Fruit fly (Drosophila melanogaster): ENCODE data around the gene Ulp1.
A peak's percentile ranks its signal among the peaks of the same experiment; 100 is the strongest.

- TF ChIP-seq CG8478 (optimal IDR thresholded peaks at IDR 0.05) (no peak), usp (GFP tag; optimal IDR thresholded peaks at IDR 0.05) (no peak), Dll (optimal IDR thresholded peaks at IDR 0.05) (no peak), pan (optimal IDR thresholded peaks at IDR 0.05) (no peak), EcR (GFP tag; optimal IDR thresholded peaks at IDR 0.05) (peak in 1 of 2 experiments; percentile 62), psq (optimal IDR thresholded peaks at IDR 0.05) (no peak)
Observed at dm6 chrX:19154998-19155397, 53.0 kb downstream of the Ulp1 start.
